Fruit fly (Drosophila melanogaster): Measurements from ENCODE around the gene CG14811.

CG14811 gene

dm6 chrX:1830396-1831218, 8.4 kb upstream of the CG14811 start:
- TF ChIP-seq psq (GFP tag; optimal IDR thresholded peaks at IDR 0.05), result peak; percentile 92
- TF ChIP-seq pan (optimal IDR thresholded peaks at IDR 0.05), result no peak
- TF ChIP-seq sv (GFP tag; optimal IDR thresholded peaks at IDR 0.05), result peak; percentile 96
- TF ChIP-seq Hr83 (GFP tag; optimal IDR thresholded peaks at IDR 0.05; ENCODE audit: poor library complexity, severe bottlenecking), result peak; percentile 89
- peak; percentile 91 for TF ChIP-seq Jra (GFP tag; optimal IDR thresholded peaks at IDR 0.05)
- TF ChIP-seq Mio (GFP tag; optimal IDR thresholded peaks at IDR 0.05), result peak; percentile 77
- TF ChIP-seq Hr78 (GFP tag; optimal IDR thresholded peaks at IDR 0.05), result no peak
- peak; percentile 95 for TF ChIP-seq Sp1 (GFP tag; optimal IDR thresholded peaks at IDR 0.05)
- TF ChIP-seq rgr (GFP tag; optimal IDR thresholded peaks at IDR 0.05), result peak; percentile 98
- TF ChIP-seq Hnf4 (GFP tag; optimal IDR thresholded peaks at IDR 0.05), result peak; percentile 98
- no peak for TF ChIP-seq Vsx2 (GFP tag; optimal IDR thresholded peaks at IDR 0.05; ENCODE audit: partially characterized antibody)
- peak; percentile 96 for TF ChIP-seq ey (GFP tag; optimal IDR thresholded peaks at IDR 0.05)
- no peak for TF ChIP-seq lola (GFP tag; optimal IDR thresholded peaks at IDR 0.05)
- peak; percentile 91 to 98 for TF ChIP-seq foxo (GFP tag; optimal IDR thresholded peaks at IDR 0.05)
- TF ChIP-seq usp (GFP tag; optimal IDR thresholded peaks at IDR 0.05), result no peak
- TF ChIP-seq Myc (optimal IDR thresholded peaks at IDR 0.05), result no peak
- peak; percentile 95 for TF ChIP-seq OdsH (GFP tag; optimal IDR thresholded peaks at IDR 0.05)
- peak; percentile 58 for TF ChIP-seq GATAd (GFP tag; optimal IDR thresholded peaks at IDR 0.05)
- peak; percentile 82 for TF ChIP-seq tai (GFP tag; optimal IDR thresholded peaks at IDR 0.05)
- no peak for TF ChIP-seq N (GFP tag; optimal IDR thresholded peaks at IDR 0.05)
- TF ChIP-seq Dif (GFP tag; optimal IDR thresholded peaks at IDR 0.05; ENCODE audit: partially characterized antibody), result no peak
- peak; percentile 97 for TF ChIP-seq sage (GFP tag; optimal IDR thresholded peaks at IDR 0.05)
- TF ChIP-seq dl (GFP tag; optimal IDR thresholded peaks at IDR 0.05; ENCODE audit: insufficient read depth in 1 of 2, partially characterized antibody in 2 of 2), result peak in 1 of 2 experiments; percentile 23
- TF ChIP-seq HLH106 (tag; optimal IDR thresholded peaks at IDR 0.05), result peak; percentile 97
- TF ChIP-seq Abd-B (GFP tag; optimal IDR thresholded peaks at IDR 0.05), result no peak
- TF ChIP-seq fru (GFP tag; optimal IDR thresholded peaks at IDR 0.05), result peak; percentile 98
- peak; percentile 94 for TF ChIP-seq brk (GFP tag; optimal IDR thresholded peaks at IDR 0.05)
- TF ChIP-seq Dfd (GFP tag; optimal IDR thresholded peaks at IDR 0.05), result no peak
- peak; percentile 96 for TF ChIP-seq CG32264 (GFP tag; optimal IDR thresholded peaks at IDR 0.05)
- peak; percentile 78 for TF ChIP-seq Rel (GFP tag; optimal IDR thresholded peaks at IDR 0.05)
- peak; percentile 82 for TF ChIP-seq Rel (tag; optimal IDR thresholded peaks at IDR 0.05)
- TF ChIP-seq dsf (GFP tag; optimal IDR thresholded peaks at IDR 0.05; ENCODE audit: borderline replicate concordance), result peak; percentile 81
- TF ChIP-seq woc (GFP tag; optimal IDR thresholded peaks at IDR 0.05), result peak; percentile 98
- TF ChIP-seq CrebA (GFP tag; optimal IDR thresholded peaks at IDR 0.05; ENCODE audit: borderline replicate concordance), result peak; percentile 86
- TF ChIP-seq h (GFP tag; optimal IDR thresholded peaks at IDR 0.05), result peak; percentile 99
- no peak for TF ChIP-seq jim (GFP tag; optimal IDR thresholded peaks at IDR 0.05)
- TF ChIP-seq br (GFP tag; optimal IDR thresholded peaks at IDR 0.05), result peak; percentile 97
- peak; percentile 94 for TF ChIP-seq dmrt93B (GFP tag; optimal IDR thresholded peaks at IDR 0.05)
- peak; percentile 89 for TF ChIP-seq CG9705 (GFP tag; optimal IDR thresholded peaks at IDR 0.05)

dm6 chrX:1828097-1828496, 5.9 kb upstream of the CG14811 start:
- TF ChIP-seq dsf (GFP tag; optimal IDR thresholded peaks at IDR 0.05; ENCODE audit: borderline replicate concordance) (no peak), dmrt93B (GFP tag; optimal IDR thresholded peaks at IDR 0.05) (peak; percentile 2), rgr (GFP tag; optimal IDR thresholded peaks at IDR 0.05) (peak; percentile 21), sv (GFP tag; optimal IDR thresholded peaks at IDR 0.05) (no peak), Abd-B (GFP tag; optimal IDR thresholded peaks at IDR 0.05) (no peak), Hnf4 (GFP tag; optimal IDR thresholded peaks at IDR 0.05) (no peak), Dif (GFP tag; optimal IDR thresholded peaks at IDR 0.05; ENCODE audit: partially characterized antibody) (no peak), Hr78 (GFP tag; optimal IDR thresholded peaks at IDR 0.05) (no peak), ey (GFP tag; optimal IDR thresholded peaks at IDR 0.05) (no peak), Myc (optimal IDR thresholded peaks at IDR 0.05) (no peak), Jra (GFP tag; optimal IDR thresholded peaks at IDR 0.05) (no peak), sage (GFP tag; optimal IDR thresholded peaks at IDR 0.05) (no peak), HLH106 (tag; optimal IDR thresholded peaks at IDR 0.05) (peak; percentile 7), CG32264 (GFP tag; optimal IDR thresholded peaks at IDR 0.05) (no peak), jim (GFP tag; optimal IDR thresholded peaks at IDR 0.05) (no peak), Hr83 (GFP tag; optimal IDR thresholded peaks at IDR 0.05; ENCODE audit: poor library complexity, severe bottlenecking) (peak; percentile 47), Sp1 (GFP tag; optimal IDR thresholded peaks at IDR 0.05) (no peak), woc (GFP tag; optimal IDR thresholded peaks at IDR 0.05) (no peak), usp (GFP tag; optimal IDR thresholded peaks at IDR 0.05) (no peak), foxo (GFP tag; optimal IDR thresholded peaks at IDR 0.05) (peak in 1 of 2 experiments; percentile 24), h (GFP tag; optimal IDR thresholded peaks at IDR 0.05) (peak; percentile 79), Mio (GFP tag; optimal IDR thresholded peaks at IDR 0.05) (no peak), N (GFP tag; optimal IDR thresholded peaks at IDR 0.05) (no peak), lola (GFP tag; optimal IDR thresholded peaks at IDR 0.05) (no peak), br (GFP tag; optimal IDR thresholded peaks at IDR 0.05) (peak; percentile 24), fru (GFP tag; optimal IDR thresholded peaks at IDR 0.05) (peak; percentile 3)

All from whole organism, wandering third instar larva.